Fruit fly (Drosophila melanogaster): ENCODE results near the gene Blos4.

Blos4 gene

dm6 chr3L:10899087-10899511 is 20.2 kb downstream of the Blos4 start, which contains the start of gene Aps (continued):
- TF ChIP-seq N (GFP tag; optimal IDR thresholded peaks at IDR 0.05) (no peak), sage (GFP tag; optimal IDR thresholded peaks at IDR 0.05) (no peak), sv (GFP tag; optimal IDR thresholded peaks at IDR 0.05) (peak; percentile 15)

dm6 chr3L:10903449-10903848 is 24.6 kb downstream of the Blos4 start:
- TF ChIP-seq h (GFP tag; optimal IDR thresholded peaks at IDR 0.05) (no peak), fru (GFP tag; optimal IDR thresholded peaks at IDR 0.05) (no peak), brk (GFP tag; optimal IDR thresholded peaks at IDR 0.05) (no peak), CG9705 (GFP tag; optimal IDR thresholded peaks at IDR 0.05) (no peak), psq (GFP tag; optimal IDR thresholded peaks at IDR 0.05) (no peak), dl (GFP tag; optimal IDR thresholded peaks at IDR 0.05; ENCODE audit: insufficient read depth in 1 of 2, partially characterized antibody in 2 of 2) (no peak), rgr (GFP tag; optimal IDR thresholded peaks at IDR 0.05) (no peak), Vsx2 (GFP tag; optimal IDR thresholded peaks at IDR 0.05; ENCODE audit: partially characterized antibody) (no peak), Dif (GFP tag; optimal IDR thresholded peaks at IDR 0.05; ENCODE audit: partially characterized antibody) (no peak)

dm6 chr3L:10904770-10905169 is 25.9 kb downstream of the Blos4 start:
- no peak for TF ChIP-seq Sp1 (GFP tag; optimal IDR thresholded peaks at IDR 0.05)
- no peak for TF ChIP-seq Vsx2 (GFP tag; optimal IDR thresholded peaks at IDR 0.05; ENCODE audit: partially characterized antibody)
- no peak for TF ChIP-seq br (GFP tag; optimal IDR thresholded peaks at IDR 0.05)
- TF ChIP-seq brk (GFP tag; optimal IDR thresholded peaks at IDR 0.05), result no peak
- no peak for TF ChIP-seq Myc (optimal IDR thresholded peaks at IDR 0.05)
- TF ChIP-seq Dfd (GFP tag; optimal IDR thresholded peaks at IDR 0.05), result no peak
- no peak for TF ChIP-seq Dif (GFP tag; optimal IDR thresholded peaks at IDR 0.05; ENCODE audit: partially characterized antibody)
- no peak for TF ChIP-seq dsf (GFP tag; optimal IDR thresholded peaks at IDR 0.05; ENCODE audit: borderline replicate concordance)
- TF ChIP-seq dl (GFP tag; optimal IDR thresholded peaks at IDR 0.05; ENCODE audit: insufficient read depth in 1 of 2, partially characterized antibody in 2 of 2), result no peak

- TF ChIP-seq sv (GFP tag; optimal IDR thresholded peaks at IDR 0.05) (no peak), fru (GFP tag; optimal IDR thresholded peaks at IDR 0.05) (no peak), CG32264 (GFP tag; optimal IDR thresholded peaks at IDR 0.05) (no peak), foxo (GFP tag; optimal IDR thresholded peaks at IDR 0.05) (no peak), lola (GFP tag; optimal IDR thresholded peaks at IDR 0.05) (no peak), usp (GFP tag; optimal IDR thresholded peaks at IDR 0.05) (no peak), brk (GFP tag; optimal IDR thresholded peaks at IDR 0.05) (no peak), dmrt93B (GFP tag; optimal IDR thresholded peaks at IDR 0.05) (no peak), dsf (GFP tag; optimal IDR thresholded peaks at IDR 0.05; ENCODE audit: borderline replicate concordance) (no peak), OdsH (GFP tag; optimal IDR thresholded peaks at IDR 0.05) (no peak), ey (GFP tag; optimal IDR thresholded peaks at IDR 0.05) (no peak), Dfd (GFP tag; optimal IDR thresholded peaks at IDR 0.05) (no peak), rgr (GFP tag; optimal IDR thresholded peaks at IDR 0.05) (no peak), GATAd (GFP tag; optimal IDR thresholded peaks at IDR 0.05) (no peak), HLH106 (tag; optimal IDR thresholded peaks at IDR 0.05) (no peak), tai (GFP tag; optimal IDR thresholded peaks at IDR 0.05) (no peak), Hr78 (GFP tag; optimal IDR thresholded peaks at IDR 0.05) (no peak), sage (GFP tag; optimal IDR thresholded peaks at IDR 0.05) (no peak), Mio (GFP tag; optimal IDR thresholded peaks at IDR 0.05) (no peak), CG9705 (GFP tag; optimal IDR thresholded peaks at IDR 0.05) (no peak)
These were observed 30.7 kb downstream of the Blos4 start for dm6 chr3L:10909612-10910011.

- TF ChIP-seq dl (GFP tag; optimal IDR thresholded peaks at IDR 0.05; ENCODE audit: insufficient read depth in 1 of 2, partially characterized antibody in 2 of 2) (no peak), tai (GFP tag; optimal IDR thresholded peaks at IDR 0.05) (no peak), Dif (GFP tag; optimal IDR thresholded peaks at IDR 0.05; ENCODE audit: partially characterized antibody) (no peak), rgr (GFP tag; optimal IDR thresholded peaks at IDR 0.05) (peak; percentile 28), N (GFP tag; optimal IDR thresholded peaks at IDR 0.05) (no peak), foxo (GFP tag; optimal IDR thresholded peaks at IDR 0.05) (peak in 1 of 2 experiments; percentile 39), Hr83 (GFP tag; optimal IDR thresholded peaks at IDR 0.05; ENCODE audit: poor library complexity, severe bottlenecking) (no peak), Abd-B (GFP tag; optimal IDR thresholded peaks at IDR 0.05) (no peak), h (GFP tag; optimal IDR thresholded peaks at IDR 0.05) (peak; percentile 34), pan (optimal IDR thresholded peaks at IDR 0.05) (no peak), Hr78 (GFP tag; optimal IDR thresholded peaks at IDR 0.05) (no peak), psq (GFP tag; optimal IDR thresholded peaks at IDR 0.05) (peak; percentile 10), Hnf4 (GFP tag; optimal IDR thresholded peaks at IDR 0.05) (no peak), Sp1 (GFP tag; optimal IDR thresholded peaks at IDR 0.05) (peak; percentile 37), fru (GFP tag; optimal IDR thresholded peaks at IDR 0.05) (peak; percentile 34), Jra (GFP tag; optimal IDR thresholded peaks at IDR 0.05) (no peak), Vsx2 (GFP tag; optimal IDR thresholded peaks at IDR 0.05; ENCODE audit: partially characterized antibody) (no peak), Mio (GFP tag; optimal IDR thresholded peaks at IDR 0.05) (no peak), Dfd (GFP tag; optimal IDR thresholded peaks at IDR 0.05) (no peak), CrebA (GFP tag; optimal IDR thresholded peaks at IDR 0.05; ENCODE audit: borderline replicate concordance) (no peak), dmrt93B (GFP tag; optimal IDR thresholded peaks at IDR 0.05) (no peak), ey (GFP tag; optimal IDR thresholded peaks at IDR 0.05) (peak; percentile 13), woc (GFP tag; optimal IDR thresholded peaks at IDR 0.05) (peak; percentile 11), usp (GFP tag; optimal IDR thresholded peaks at IDR 0.05) (no peak), CG32264 (GFP tag; optimal IDR thresholded peaks at IDR 0.05) (no peak), Myc (optimal IDR thresholded peaks at IDR 0.05) (no peak), jim (GFP tag; optimal IDR thresholded peaks at IDR 0.05) (no peak), brk (GFP tag; optimal IDR thresholded peaks at IDR 0.05) (no peak), br (GFP tag; optimal IDR thresholded peaks at IDR 0.05) (no peak), dsf (GFP tag; optimal IDR thresholded peaks at IDR 0.05; ENCODE audit: borderline replicate concordance) (no peak), sv (GFP tag; optimal IDR thresholded peaks at IDR 0.05) (no peak), CG9705 (GFP tag; optimal IDR thresholded peaks at IDR 0.05) (no peak), GATAd (GFP tag; optimal IDR thresholded peaks at IDR 0.05) (no peak)
These were observed 34.3 kb downstream of the Blos4 start for dm6 chr3L:10913214-10913613.
